Worm (Caenorhabditis elegans) whole organism, L3 larva: ENCODE data around the gene W04H10.1.

ENCODE experiments used
- R02D3.7 ChIP-seq: fragments of 150-350 bp; optimal IDR thresholded peaks from 2 replicates; lab custom pipeline; 2014; ENCODE audit warnings: missing biosample characterization, missing genetic modification characterization
- ZK546.5 ChIP-seq: sonication (generic microtip); optimal IDR thresholded peaks from 2 replicates; lab custom pipeline; 2017; ENCODE audit warnings: missing biosample characterization, missing genetic modification characterization
- aly-2 ChIP-seq: fragments of 150-350 bp; optimal IDR thresholded peaks from 2 replicates; lab custom pipeline; 2014; ENCODE audit warnings: missing biosample characterization, missing genetic modification characterization
- ama-1 ChIP-seq: fragments of 150-350 bp; optimal IDR thresholded peaks from 2 replicates; lab custom pipeline; 2018
- ceh-16 ChIP-seq: sonication (generic microtip); optimal IDR thresholded peaks from 2 replicates; lab custom pipeline; 2017; ENCODE audit warnings: missing biosample characterization, missing genetic modification characterization
- ceh-28 ChIP-seq: fragments of 150-350 bp; optimal IDR thresholded peaks from 2 replicates; lab custom pipeline; 2014; ENCODE audit warnings: missing biosample characterization, missing genetic modification reagents, missing genetic modification characterization
- ceh-82 ChIP-seq: fragments of 150-350 bp; optimal IDR thresholded peaks from 2 replicates; lab custom pipeline; 2014; ENCODE audit warnings: missing biosample characterization, missing genetic modification characterization
- ceh-9 ChIP-seq: sonication (generic microtip); optimal IDR thresholded peaks from 2 replicates; lab custom pipeline; 2018; ENCODE audit warnings: missing biosample characterization, missing genetic modification characterization
- daf-12 ChIP-seq: fragments of 150-350 bp; optimal IDR thresholded peaks from 2 replicates; lab custom pipeline; 2014; ENCODE audit warnings: missing biosample characterization, missing genetic modification reagents, missing genetic modification characterization
- egl-27 ChIP-seq: sonication (generic microtip); optimal IDR thresholded peaks from 4 replicates; lab custom pipeline; 2017; ENCODE audit warnings: missing biosample characterization, missing genetic modification reagents, missing genetic modification characterization
- egl-5 ChIP-seq: fragments of 150-350 bp; optimal IDR thresholded peaks from 2 replicates; lab custom pipeline; 2017; ENCODE audit warnings: missing biosample characterization, missing genetic modification reagents, missing genetic modification characterization, inconsistent platforms
- elt-1 ChIP-seq: fragments of 150-350 bp; optimal IDR thresholded peaks from 2 replicates; lab custom pipeline; 2014; ENCODE audit warnings: missing biosample characterization, missing genetic modification characterization
- elt-2 ChIP-seq: sonication (generic microtip); optimal IDR thresholded peaks from 2 replicates; lab custom pipeline; 2016; ENCODE audit warnings: missing genetic modification reagents, mild to moderate bottlenecking, missing genetic modification characterization, missing compliant biosample characterization
- elt-3 ChIP-seq, 3 experiments: fragments of 150-350 bp in 1 of 3; sonication (generic microtip) in 2 of 3; optimal IDR thresholded peaks; 2 replicates in 2 of 3; 4 replicates in 1 of 3; lab custom pipeline; 2014 to 2017; ENCODE audit warnings: missing biosample characterization in 3 of 3, missing genetic modification characterization in 3 of 3
- eor-1 ChIP-seq, 2 experiments: fragments of 150-350 bp; optimal IDR thresholded peaks; 2 replicates each; lab custom pipeline; 2014 to 2018; ENCODE audit warnings: missing biosample characterization in 2 of 2, missing genetic modification characterization in 2 of 2
- fkh-10 ChIP-seq: sonication (generic microtip); optimal IDR thresholded peaks from 2 replicates; lab custom pipeline; 2017; ENCODE audit warnings: missing biosample characterization, missing genetic modification reagents, missing genetic modification characterization
- fkh-2 ChIP-seq: fragments of 150-350 bp; optimal IDR thresholded peaks from 2 replicates; lab custom pipeline; 2014; ENCODE audit warnings: missing biosample characterization, missing genetic modification reagents, missing genetic modification characterization
- fos-1 ChIP-seq: fragments of 150-350 bp; optimal IDR thresholded peaks from 2 replicates; lab custom pipeline; 2014; ENCODE audit warnings: missing biosample characterization, missing genetic modification characterization
- hmg-11 ChIP-seq: sonication (generic microtip); optimal IDR thresholded peaks from 2 replicates; lab custom pipeline; 2016; ENCODE audit warnings: missing genetic modification characterization, missing compliant biosample characterization
- jun-1 ChIP-seq: fragments of 150-350 bp; optimal IDR thresholded peaks from 2 replicates; lab custom pipeline; 2014; ENCODE audit warnings: missing biosample characterization, missing genetic modification reagents, missing genetic modification characterization
- lin-15B ChIP-seq: fragments of 150-350 bp; optimal IDR thresholded peaks from 2 replicates; lab custom pipeline; 2014; ENCODE audit warnings: missing biosample characterization, missing genetic modification characterization
- lin-39 ChIP-seq: fragments of 150-350 bp; optimal IDR thresholded peaks from 2 replicates; lab custom pipeline; 2018; ENCODE audit warnings: missing biosample characterization, missing genetic modification reagents, missing genetic modification characterization
- lsy-12 ChIP-seq: sonication (generic microtip); optimal IDR thresholded peaks from 2 replicates; lab custom pipeline; 2016; ENCODE audit warnings: mild to moderate bottlenecking, missing genetic modification characterization, missing compliant biosample characterization
- mdl-1 ChIP-seq: fragments of 150-350 bp; optimal IDR thresholded peaks from 2 replicates; lab custom pipeline; 2014; ENCODE audit warnings: missing biosample characterization, missing genetic modification characterization
- mml-1 ChIP-seq: fragments of 150-350 bp; sonication (generic microtip); optimal IDR thresholded peaks from 3 replicates; lab custom pipeline; 2014; ENCODE audit warnings: missing biosample characterization, missing genetic modification characterization
- nfya-1 ChIP-seq: sonication (generic microtip); optimal IDR thresholded peaks from 2 replicates; lab custom pipeline; 2017; ENCODE audit warnings: missing genetic modification characterization, mild to moderate bottlenecking, missing compliant biosample characterization, antibody characterized with exemption, moderate library complexity; ENCODE audit not compliant: insufficient read depth
- nhr-11 ChIP-seq: fragments of 150-350 bp; optimal IDR thresholded peaks from 2 replicates; lab custom pipeline; 2014; ENCODE audit warnings: missing biosample characterization, missing genetic modification characterization
- nhr-12 ChIP-seq: fragments of 150-350 bp; optimal IDR thresholded peaks from 2 replicates; lab custom pipeline; 2014; ENCODE audit warnings: missing biosample characterization, missing genetic modification characterization
- nhr-23 ChIP-seq: fragments of 150-350 bp; optimal IDR thresholded peaks from 2 replicates; lab custom pipeline; 2014; ENCODE audit warnings: missing biosample characterization, missing genetic modification reagents, missing genetic modification characterization
- nhr-237 ChIP-seq: fragments of 150-350 bp; optimal IDR thresholded peaks from 2 replicates; lab custom pipeline; 2014; ENCODE audit warnings: missing biosample characterization, missing genetic modification characterization
- nhr-25 ChIP-seq: sonication (generic microtip); optimal IDR thresholded peaks from 2 replicates; lab custom pipeline; 2017; ENCODE audit warnings: missing biosample characterization, missing genetic modification characterization
- nhr-28 ChIP-seq: fragments of 150-350 bp; optimal IDR thresholded peaks from 2 replicates; lab custom pipeline; 2014; ENCODE audit warnings: missing biosample characterization, missing genetic modification characterization
- nhr-43 ChIP-seq: sonication (generic microtip); optimal IDR thresholded peaks from 2 replicates; lab custom pipeline; 2016; ENCODE audit warnings: mild to moderate bottlenecking, missing genetic modification characterization, missing compliant biosample characterization; ENCODE audit not compliant: poor library complexity, severe bottlenecking
- nhr-67 ChIP-seq: fragments of 150-350 bp; optimal IDR thresholded peaks from 2 replicates; lab custom pipeline; 2014; ENCODE audit warnings: missing biosample characterization, missing genetic modification characterization
- nhr-76 ChIP-seq: fragments of 150-350 bp; sonication (generic microtip); optimal IDR thresholded peaks from 5 replicates; lab custom pipeline; 2014; ENCODE audit warnings: missing biosample characterization, missing genetic modification characterization
- nhr-77 ChIP-seq: fragments of 150-350 bp; optimal IDR thresholded peaks from 2 replicates; lab custom pipeline; 2014; ENCODE audit warnings: missing biosample characterization, missing genetic modification characterization
- pha-4 ChIP-seq: fragments of 150-350 bp; optimal IDR thresholded peaks from 2 replicates; lab custom pipeline; 2014; ENCODE audit warnings: missing biosample characterization, missing genetic modification reagents, missing genetic modification characterization
- pqm-1 ChIP-seq: fragments of 150-350 bp; optimal IDR thresholded peaks from 2 replicates; lab custom pipeline; 2017; ENCODE audit warnings: missing biosample characterization, missing genetic modification characterization, inconsistent platforms
- sea-2 ChIP-seq: fragments of 150-350 bp; sonication (generic microtip); optimal IDR thresholded peaks from 4 replicates; lab custom pipeline; 2014; ENCODE audit warnings: missing biosample characterization, missing genetic modification reagents, missing genetic modification characterization
- snpc-4 ChIP-seq: fragments of 150-350 bp; optimal IDR thresholded peaks from 2 replicates; lab custom pipeline; 2014; ENCODE audit warnings: missing biosample characterization, missing genetic modification characterization
- tbx-2 ChIP-seq: sonication (generic microtip); optimal IDR thresholded peaks from 2 replicates; lab custom pipeline; 2016; ENCODE audit warnings: mild to moderate bottlenecking, missing genetic modification characterization, missing compliant biosample characterization
- unc-39 ChIP-seq: sonication (generic microtip); optimal IDR thresholded peaks from 4 replicates; lab custom pipeline; 2017; ENCODE audit warnings: missing biosample characterization, missing genetic modification characterization
- unc-62 ChIP-seq: fragments of 150-350 bp; sonication (generic microtip); optimal IDR thresholded peaks from 4 replicates; lab custom pipeline; 2014; ENCODE audit warnings: missing biosample characterization, missing genetic modification reagents, missing genetic modification characterization
- zag-1 ChIP-seq: fragments of 150-350 bp; optimal IDR thresholded peaks from 2 replicates; lab custom pipeline; 2014; ENCODE audit warnings: missing biosample characterization, missing genetic modification characterization
- ztf-11 ChIP-seq: fragments of 150-350 bp; optimal IDR thresholded peaks from 2 replicates; lab custom pipeline; 2014; ENCODE audit warnings: missing biosample characterization, missing genetic modification characterization
- ztf-4 ChIP-seq: fragments of 150-350 bp; optimal IDR thresholded peaks from 2 replicates; lab custom pipeline; 2014; ENCODE audit warnings: missing biosample characterization, missing genetic modification characterization

The W04H10.1 gene

DNA sequence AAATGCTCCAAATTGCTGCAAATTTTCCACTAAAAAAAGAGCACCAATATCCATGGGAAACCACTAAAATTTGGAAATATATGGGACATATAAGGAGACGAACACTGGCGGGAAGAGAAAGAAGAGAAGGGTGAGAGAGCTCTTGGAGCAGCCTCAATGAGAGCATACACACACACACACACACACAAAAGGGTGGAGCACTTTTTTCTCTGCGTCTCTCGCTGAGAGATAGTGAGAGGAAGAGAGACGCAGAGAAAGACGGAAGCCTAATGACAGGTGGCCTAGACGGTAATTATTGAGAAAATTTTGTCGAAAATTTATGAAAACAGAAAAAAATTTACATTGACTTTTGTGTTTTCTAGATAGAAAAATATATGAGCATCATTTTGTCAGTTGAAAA is 13.6 kb downstream of the W04H10.1 start:
- TF ChIP-seq lin-39 (tag; lab: Kevin White, UChicago) (peak; percentile 50), nhr-76 (no peak), fkh-10 (GFP tag; lab: Kevin White, UChicago) (no peak), unc-39 (tag; lab: Kevin White, UChicago) (no peak), hmg-11 (tag; lab: Kevin White, UChicago) (peak; percentile 50), pha-4 (tag; lab: Kevin White, UChicago) (peak; percentile 60), nhr-43 (tag; lab: Kevin White, UChicago) (no peak), elt-2 (tag; lab: Kevin White, UChicago) (peak; percentile 28), sea-2 (GFP tag; lab: Kevin White, UChicago) (no peak), ztf-4 (tag; lab: Kevin White, UChicago) (no peak), ama-1 (lab: Kevin White, UChicago) (no peak), fos-1 (tag; lab: Kevin White, UChicago) (no peak), daf-12 (tag; lab: Kevin White, UChicago) (no peak), ztf-11 (tag; lab: Kevin White, UChicago) (no peak)

DNA sequence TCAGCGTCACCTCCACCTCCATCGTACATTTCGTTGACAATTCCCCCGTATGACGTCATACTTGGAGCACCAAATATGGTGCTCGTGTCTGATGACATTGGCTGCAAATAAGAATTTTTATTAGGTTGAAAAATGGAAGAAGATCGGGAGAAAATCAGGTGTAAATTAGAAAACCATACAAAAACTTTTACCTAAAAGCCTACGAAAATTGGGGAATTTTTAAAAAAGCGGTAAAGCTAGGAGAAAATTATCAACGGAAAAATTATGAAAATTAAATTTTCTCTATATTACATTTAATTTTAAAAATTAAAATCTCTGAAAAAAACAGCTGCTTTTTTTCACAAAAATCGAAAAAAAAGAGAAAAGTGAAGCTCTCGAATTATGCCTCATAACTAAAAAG is 15.6 kb downstream of the W04H10.1 start, which contains the start of gene T04B8.5:
T04B8.5 (minus strand) TSS at position 101 of the 400 bp plus-strand sequence.
- no peak for TF ChIP-seq eor-1 (tag; optimal IDR thresholded peaks at IDR 0.05; lab: Kevin White, UChicago)
- no peak for TF ChIP-seq elt-1 (tag; lab: Kevin White, UChicago)
- no peak for TF ChIP-seq nhr-76
- TF ChIP-seq elt-3 (tag; optimal IDR thresholded peaks at IDR 0.05; lab: Kevin White, UChicago): no peak
- no peak for TF ChIP-seq egl-5 (tag; lab: Kevin White, UChicago)
- no peak for TF ChIP-seq fkh-10 (GFP tag; lab: Kevin White, UChicago)
- no peak for TF ChIP-seq ZK546.5 (tag; lab: Kevin White, UChicago)
- no peak for TF ChIP-seq fos-1 (tag; lab: Kevin White, UChicago)
- TF ChIP-seq nhr-25 (tag; lab: Kevin White, UChicago): no peak
- no peak for TF ChIP-seq egl-27 (tag; lab: Kevin White, UChicago)
- no peak for TF ChIP-seq ama-1 (lab: Kevin White, UChicago)
- no peak for TF ChIP-seq nhr-11 (tag; lab: Kevin White, UChicago)
- no peak for TF ChIP-seq nhr-237 (tag; lab: Kevin White, UChicago)
- TF ChIP-seq ceh-28: no peak
- TF ChIP-seq ceh-9 (tag; lab: Kevin White, UChicago): no peak
- no peak for TF ChIP-seq pha-4 (tag; lab: Kevin White, UChicago)

DNA sequence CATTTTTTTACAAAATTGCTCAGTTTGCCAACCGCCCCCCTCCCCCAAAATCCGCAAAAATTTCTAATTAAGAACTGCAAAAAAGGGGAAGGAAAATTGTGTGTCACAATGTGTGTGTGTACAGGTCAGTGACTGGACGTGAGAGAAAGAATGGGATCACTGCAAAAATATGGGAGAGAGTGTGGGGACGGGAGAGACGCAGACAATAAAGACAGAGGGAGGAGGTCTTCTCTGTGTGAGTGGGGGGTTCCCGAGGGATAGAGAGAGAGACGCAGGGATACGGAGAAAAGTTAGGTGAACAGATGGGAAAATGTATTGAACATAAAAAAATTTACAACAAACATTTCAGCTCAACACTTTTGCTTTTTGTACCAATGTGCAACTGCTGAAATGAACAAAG is 17.1 kb downstream of the W04H10.1 start:
- peak; percentile 48 for TF ChIP-seq nhr-25 (tag; lab: Kevin White, UChicago)
- TF ChIP-seq ceh-16 (tag; lab: Kevin White, UChicago): no peak
- TF ChIP-seq nhr-23: peak; percentile 72
- no peak for TF ChIP-seq ama-1 (lab: Kevin White, UChicago)
- TF ChIP-seq elt-1 (tag; lab: Kevin White, UChicago): no peak
- TF ChIP-seq pha-4 (tag; lab: Kevin White, UChicago): peak; percentile 65
- TF ChIP-seq elt-3 (tag; optimal IDR thresholded peaks at IDR 0.05; lab: Kevin White, UChicago): no peak
- TF ChIP-seq ztf-11 (tag; lab: Kevin White, UChicago): no peak
- TF ChIP-seq lin-15B (tag; lab: Kevin White, UChicago): no peak
- no peak for TF ChIP-seq tbx-2 (tag; lab: Kevin White, UChicago)
- TF ChIP-seq nhr-76: no peak
- no peak for TF ChIP-seq pqm-1 (tag; lab: Kevin White, UChicago)
- no peak for TF ChIP-seq lsy-12
- TF ChIP-seq hmg-11 (tag; lab: Kevin White, UChicago): peak; percentile 86
- no peak for TF ChIP-seq nhr-11 (tag; lab: Kevin White, UChicago)
- TF ChIP-seq nhr-237 (tag; lab: Kevin White, UChicago): no peak
- no peak for TF ChIP-seq ceh-82 (tag; lab: Kevin White, UChicago)
- TF ChIP-seq nhr-77 (tag; lab: Kevin White, UChicago): no peak
- TF ChIP-seq fkh-10 (GFP tag; lab: Kevin White, UChicago): no peak
- TF ChIP-seq nfya-1: peak; percentile 33
- TF ChIP-seq fos-1 (tag; lab: Kevin White, UChicago): no peak
- no peak for TF ChIP-seq nhr-28 (tag; lab: Kevin White, UChicago)
- no peak for TF ChIP-seq R02D3.7 (tag; lab: Kevin White, UChicago)
- TF ChIP-seq unc-62 (GFP tag; lab: Kevin White, UChicago): no peak
- TF ChIP-seq mml-1 (tag; lab: Kevin White, UChicago): no peak
- TF ChIP-seq ztf-4 (tag; lab: Kevin White, UChicago): no peak
- TF ChIP-seq nhr-12 (tag; lab: Kevin White, UChicago): no peak
- TF ChIP-seq ceh-9 (tag; lab: Kevin White, UChicago): no peak
- TF ChIP-seq aly-2 (tag; lab: Kevin White, UChicago): no peak
- no peak for TF ChIP-seq sea-2 (GFP tag; lab: Kevin White, UChicago)
- TF ChIP-seq snpc-4: no peak
- TF ChIP-seq egl-27 (tag; lab: Kevin White, UChicago): no peak
- no peak for TF ChIP-seq ceh-28
- TF ChIP-seq zag-1 (tag; lab: Kevin White, UChicago): no peak
- TF ChIP-seq mdl-1 (tag; lab: Kevin White, UChicago): no peak
- TF ChIP-seq elt-2 (tag; lab: Kevin White, UChicago): no peak
- TF ChIP-seq nhr-67 (tag; lab: Kevin White, UChicago): no peak
- no peak for TF ChIP-seq fkh-2 (tag; lab: Kevin White, UChicago)
- no peak for TF ChIP-seq daf-12 (tag; lab: Kevin White, UChicago)
- no peak for TF ChIP-seq ZK546.5 (tag; lab: Kevin White, UChicago)
- peak; percentile 8 for TF ChIP-seq jun-1
- no peak for TF ChIP-seq nhr-43 (tag; lab: Kevin White, UChicago)
